Fruit fly (Drosophila melanogaster) Kc167 (cell line): ENCODE data around the gene dpr3.

Source experiments
- Myc ChIP-seq: fragments of >200 bp; optimal IDR thresholded peaks from 2 replicates; lab custom pipeline; 2017; ENCODE audit warnings: missing external identifiers
- Sin3A ChIP-seq: fragments of >200 bp; optimal IDR thresholded peaks from 2 replicates; lab custom pipeline; 2018; ENCODE audit warnings: missing external identifiers
- h ChIP-seq: fragments of >200 bp; optimal IDR thresholded peaks from 3 replicates; lab custom pipeline; 2018; ENCODE audit warnings: missing external identifiers
- insv ChIP-seq: fragments of >200 bp; optimal IDR thresholded peaks from 3 replicates; lab custom pipeline; 2018; ENCODE audit warnings: missing external identifiers

- no peak for TF ChIP-seq insv (lab: Kevin White, UChicago)
- TF ChIP-seq h (lab: Kevin White, UChicago) = no peak
- TF ChIP-seq Myc (lab: Kevin White, UChicago) = no peak
- TF ChIP-seq Sin3A (lab: Kevin White, UChicago) = no peak
Measured at dm6 chr2L:2015204-2015603, 94.5 kb downstream of the dpr3 start.
